Fruit fly (Drosophila melanogaster) whole organism, embryonic: Measurements from ENCODE around the gene Clbn.

Experiments used
- CG10267 ChIP-seq: fragments of 200-800 bp; sonication (Bioruptor generic); optimal IDR thresholded peaks from 2 replicates; lab custom pipeline; 2018; ENCODE audit warnings: missing biosample characterization, mild to moderate bottlenecking, missing genetic modification characterization, moderate library complexity
- CG10321 ChIP-seq: fragments of 200-800 bp; sonication (Bioruptor generic); IDR thresholded peaks from 2 replicates; pipeline ENCODE4 v1.3.6; 2022; ENCODE audit warnings: missing biosample characterization, missing genetic modification characterization
- CG11504 ChIP-seq: fragments of 200-800 bp; sonication (Bioruptor generic); optimal IDR thresholded peaks from 3 replicates; lab custom pipeline; 2019; ENCODE audit warnings: missing biosample characterization, mild to moderate bottlenecking, missing genetic modification characterization, moderate library complexity
- CG12219 ChIP-seq: fragments of 200-800 bp; sonication (Bioruptor generic); optimal IDR thresholded peaks from 3 replicates; lab custom pipeline; 2018; ENCODE audit warnings: missing biosample characterization, mild to moderate bottlenecking, missing genetic modification characterization
- CG12236 ChIP-seq: fragments of 200-800 bp; sonication (Bioruptor generic); optimal IDR thresholded peaks from 2 replicates; lab custom pipeline; 2016; ENCODE audit warnings: missing biosample characterization, missing genetic modification characterization
- CG12299 ChIP-seq: fragments of 200-800 bp; sonication (Bioruptor generic); optimal IDR thresholded peaks from 2 replicates; lab custom pipeline; 2018; ENCODE audit warnings: missing biosample characterization, mild to moderate bottlenecking, missing genetic modification characterization
- CG1233 ChIP-seq: fragments of 200-800 bp; sonication (Bioruptor generic); optimal IDR thresholded peaks from 4 replicates; lab custom pipeline; 2018; ENCODE audit warnings: missing biosample characterization, mild to moderate bottlenecking, missing genetic modification characterization
- CG12391 ChIP-seq: fragments of 200-800 bp; sonication (Bioruptor generic); optimal IDR thresholded peaks from 3 replicates; lab custom pipeline; 2018; ENCODE audit warnings: missing biosample characterization, mild to moderate bottlenecking, missing genetic modification characterization, moderate library complexity
- CG13287 ChIP-seq: fragments of 200-800 bp; sonication (Bioruptor generic); IDR thresholded peaks from 2 replicates; pipeline ENCODE4 v1.3.6; 2022; ENCODE audit warnings: missing biosample characterization, missing genetic modification characterization; ENCODE audit not compliant: partially characterized antibody
- CG13775 ChIP-seq: fragments of 200-800 bp; sonication (Bioruptor generic); optimal IDR thresholded peaks from 3 replicates; lab custom pipeline; 2017; ENCODE audit warnings: missing biosample characterization, mild to moderate bottlenecking, missing genetic modification characterization
- CG13894 ChIP-seq: fragments of 200-800 bp; sonication (Bioruptor generic); optimal IDR thresholded peaks from 3 replicates; lab custom pipeline; 2018; ENCODE audit warnings: missing biosample characterization, mild to moderate bottlenecking, missing genetic modification characterization, moderate library complexity
- CG15073 ChIP-seq: fragments of 200-800 bp; sonication (Bioruptor generic); optimal IDR thresholded peaks from 2 replicates; lab custom pipeline; 2016; ENCODE audit warnings: missing biosample characterization, missing genetic modification characterization
- CG15269 ChIP-seq: fragments of 200-800 bp; sonication (Bioruptor generic); optimal IDR thresholded peaks from 2 replicates; lab custom pipeline; 2018; ENCODE audit warnings: missing biosample characterization, mild to moderate bottlenecking, missing genetic modification characterization, moderate library complexity
- CG17802 ChIP-seq: fragments of 200-800 bp; sonication (Bioruptor generic); optimal IDR thresholded peaks from 2 replicates; lab custom pipeline; 2018; ENCODE audit warnings: missing biosample characterization, mild to moderate bottlenecking, missing genetic modification characterization, moderate library complexity
- CG18262 ChIP-seq: fragments of 200-800 bp; optimal IDR thresholded peaks from 3 replicates; lab custom pipeline; 2019; ENCODE audit warnings: missing biosample characterization, mild to moderate bottlenecking, missing genetic modification characterization, moderate library complexity
- CG1832 ChIP-seq: fragments of 200-800 bp; sonication (Bioruptor generic); optimal IDR thresholded peaks from 2 replicates; lab custom pipeline; 2017; ENCODE audit warnings: missing biosample characterization, mild to moderate bottlenecking, missing genetic modification characterization, inconsistent platforms
- CG18599 ChIP-seq: fragments of 200-800 bp; sonication (Bioruptor generic); optimal IDR thresholded peaks from 3 replicates; lab custom pipeline; 2017; ENCODE audit warnings: missing biosample characterization, missing genetic modification characterization, mild to moderate bottlenecking, moderate library complexity, missing genetic modification reagents
- CG2678 ChIP-seq: fragments of 200-800 bp; sonication (Bioruptor generic); optimal IDR thresholded peaks from 3 replicates; lab custom pipeline; 2019; ENCODE audit warnings: missing biosample characterization, mild to moderate bottlenecking, missing genetic modification characterization, moderate library complexity
- CG30403 ChIP-seq: fragments of 200-800 bp; sonication (Bioruptor generic); optimal IDR thresholded peaks from 3 replicates; lab custom pipeline; 2016; ENCODE audit warnings: missing biosample characterization, missing genetic modification characterization
- CG32532 ChIP-seq: fragments of 200-800 bp; sonication (Bioruptor generic); IDR thresholded peaks from 2 replicates; pipeline ENCODE4 v1.3.6; 2022; ENCODE audit warnings: missing biosample characterization, missing genetic modification characterization
- CG42726 ChIP-seq: fragments of 200-800 bp; sonication (Bioruptor generic); IDR thresholded peaks from 2 replicates; pipeline ENCODE4 v1.3.6; 2022; ENCODE audit warnings: missing biosample characterization, missing genetic modification characterization; ENCODE audit not compliant: partially characterized antibody
- CG4282 ChIP-seq: fragments of 200-800 bp; sonication (Bioruptor generic); optimal IDR thresholded peaks from 2 replicates; lab custom pipeline; 2016; ENCODE audit warnings: missing biosample characterization, missing genetic modification characterization
- CG6683 ChIP-seq: fragments of 200-800 bp; sonication (Bioruptor generic); optimal IDR thresholded peaks from 2 replicates; lab custom pipeline; 2017; ENCODE audit warnings: missing biosample characterization, mild to moderate bottlenecking, missing genetic modification characterization, missing genetic modification reagents
- CG7963 ChIP-seq: fragments of 200-800 bp; sonication (Bioruptor generic); IDR thresholded peaks from 3 replicates; pipeline ENCODE4 v1.3.6; 2022; ENCODE audit warnings: missing biosample characterization, missing genetic modification characterization; ENCODE audit not compliant: partially characterized antibody
- CG9727 ChIP-seq: fragments of 200-800 bp; sonication (Bioruptor generic); optimal IDR thresholded peaks from 3 replicates; lab custom pipeline; 2017; ENCODE audit warnings: missing biosample characterization, mild to moderate bottlenecking, missing genetic modification characterization
- CoRest ChIP-seq: fragments of 200-800 bp; sonication (Bioruptor generic); optimal IDR thresholded peaks from 3 replicates; lab custom pipeline; 2018; ENCODE audit warnings: missing biosample characterization, mild to moderate bottlenecking, missing genetic modification characterization, moderate library complexity
- CrebB ChIP-seq: fragments of 200-800 bp; sonication (Bioruptor generic); optimal IDR thresholded peaks from 3 replicates; lab custom pipeline; 2018; ENCODE audit warnings: missing biosample characterization, mild to moderate bottlenecking, missing genetic modification characterization
- Doc2 ChIP-seq: fragments of 200-800 bp; sonication (Bioruptor generic); IDR thresholded peaks from 2 replicates; pipeline ENCODE4 v1.3.6; 2022; ENCODE audit warnings: missing biosample characterization, missing genetic modification characterization
- E2f1 ChIP-seq: fragments of 200-800 bp; sonication (Bioruptor generic); IDR thresholded peaks from 2 replicates; pipeline ENCODE4 v1.3.6; 2022; ENCODE audit warnings: missing biosample characterization, missing genetic modification characterization
- ERR ChIP-seq: fragments of 200-800 bp; sonication (Bioruptor generic); optimal IDR thresholded peaks from 2 replicates; lab custom pipeline; 2016; ENCODE audit warnings: missing biosample characterization, missing genetic modification characterization
- Eip74EF ChIP-seq, 2 experiments: fragments of 200-800 bp in 1 of 2; fragments of >200 bp in 1 of 2; sonication (Bioruptor generic) in 1 of 2; optimal IDR thresholded peaks; 2 replicates each; lab custom pipeline; 2017 to 2019; ENCODE audit warnings: missing biosample characterization in 2 of 2, missing genetic modification characterization in 2 of 2, mild to moderate bottlenecking in 1 of 2, moderate library complexity in 1 of 2
- Hr51 ChIP-seq, 2 experiments: fragments of 200-800 bp; sonication (Bioruptor generic); optimal IDR thresholded peaks; 2 replicates in 1 of 2; 3 replicates in 1 of 2; lab custom pipeline; 2016 to 2018; ENCODE audit warnings: missing biosample characterization in 2 of 2, missing genetic modification characterization in 2 of 2, mild to moderate bottlenecking in 1 of 2, moderate library complexity in 1 of 2
- Hsf ChIP-seq: fragments of 200-800 bp; sonication (Bioruptor generic); optimal IDR thresholded peaks from 3 replicates; lab custom pipeline; 2016; ENCODE audit warnings: missing biosample characterization, missing genetic modification characterization
- Ravus ChIP-seq: fragments of 200-800 bp; sonication (Bioruptor generic); IDR thresholded peaks from 2 replicates; pipeline ENCODE4 v1.3.6; 2022; ENCODE audit warnings: missing biosample characterization, missing genetic modification characterization
- Usf ChIP-seq: fragments of 200-800 bp; sonication (Bioruptor generic); optimal IDR thresholded peaks from 2 replicates; lab custom pipeline; 2017; ENCODE audit warnings: missing genotype, missing biosample characterization, missing genetic modification characterization
- Xrp1 ChIP-seq: fragments of 200-800 bp; sonication (Bioruptor generic); IDR thresholded peaks from 2 replicates; pipeline ENCODE4 v1.3.6; 2022; ENCODE audit warnings: missing biosample characterization, missing genetic modification characterization
- bcd ChIP-seq: fragments of 200-800 bp; sonication (Bioruptor generic); optimal IDR thresholded peaks from 2 replicates; lab custom pipeline; 2017; ENCODE audit warnings: missing biosample characterization, mild to moderate bottlenecking, missing genetic modification characterization
- danr ChIP-seq: fragments of 200-800 bp; sonication (Bioruptor generic); IDR thresholded peaks from 2 replicates; pipeline ENCODE4 v1.3.6; 2022; ENCODE audit warnings: missing biosample characterization, missing genetic modification characterization
- gem ChIP-seq: fragments of 200-800 bp; sonication (Bioruptor generic); optimal IDR thresholded peaks from 2 replicates; lab custom pipeline; 2019; ENCODE audit warnings: missing biosample characterization, mild to moderate bottlenecking, missing genetic modification characterization, moderate library complexity
- lab ChIP-seq: fragments of 200-800 bp; sonication (Bioruptor generic); optimal IDR thresholded peaks from 3 replicates; lab custom pipeline; 2017; ENCODE audit warnings: missing biosample characterization, missing genetic modification characterization, mild to moderate bottlenecking, moderate library complexity, missing genetic modification reagents
- lmd ChIP-seq: fragments of 200-800 bp; sonication (Bioruptor generic); IDR thresholded peaks from 2 replicates; pipeline ENCODE4 v1.3.6; 2022; ENCODE audit warnings: missing biosample characterization, missing genetic modification characterization
- maf-S ChIP-seq: fragments of 200-800 bp; sonication (Bioruptor generic); optimal IDR thresholded peaks from 2 replicates; lab custom pipeline; 2016; ENCODE audit warnings: missing biosample characterization, missing genetic modification characterization
- mld ChIP-seq: fragments of 200-800 bp; sonication (Bioruptor generic); IDR thresholded peaks from 3 replicates; pipeline ENCODE4 v1.3.6; 2022; ENCODE audit warnings: missing biosample characterization, missing genetic modification characterization; ENCODE audit not compliant: partially characterized antibody
- pan ChIP-seq, 4 experiments: fragments of >200 bp in 3 of 4; fragments of 200-800 bp in 1 of 4; sonication (Bioruptor generic) in 1 of 4; optimal IDR thresholded peaks in 3 of 4; IDR thresholded peaks in 1 of 4; 2 replicates each; pipeline versions ENCODE4 v1.3.6 to Lab custom; 2017 to 2022; ENCODE audit warnings: missing biosample characterization in 2 of 4, missing genetic modification characterization in 2 of 4, mixed read lengths in 1 of 4
- pum ChIP-seq: fragments of 200-800 bp; sonication (Bioruptor generic); optimal IDR thresholded peaks from 2 replicates; lab custom pipeline; 2016; ENCODE audit warnings: missing biosample characterization, missing genetic modification characterization
- row ChIP-seq: fragments of 200-800 bp; sonication (Bioruptor generic); IDR thresholded peaks from 3 replicates; pipeline ENCODE4 v1.3.6; 2022; ENCODE audit warnings: missing biosample characterization, missing genetic modification characterization
- sc ChIP-seq, 3 experiments: fragments of >200 bp in 2 of 3; fragments of 200-800 bp in 1 of 3; sonication (Bioruptor generic) in 1 of 3; optimal IDR thresholded peaks; 2 replicates in 2 of 3; 3 replicates in 1 of 3; lab custom pipeline; 2017; ENCODE audit warnings: mild to moderate bottlenecking in 1 of 3, missing biosample characterization in 1 of 3, missing genetic modification characterization in 1 of 3, missing genetic modification reagents in 1 of 3
- sob ChIP-seq: fragments of 200-800 bp; sonication (Bioruptor generic); IDR thresholded peaks from 2 replicates; pipeline ENCODE4 v1.3.6; 2022; ENCODE audit warnings: missing biosample characterization, missing genetic modification characterization
- ttk ChIP-seq: fragments of 200-800 bp; sonication (Bioruptor generic); IDR thresholded peaks from 2 replicates; pipeline ENCODE4 v2.1.2; 2022; ENCODE audit warnings: missing biosample characterization, missing genetic modification characterization

The Clbn gene

dm6 chr3R:25176517-25176916 is 49.2 kb downstream of the Clbn start (continued):
- TF ChIP-seq CG13287 (GFP tag; lab: Robert Waterston, UW) (no peak), CG9727 (GFP tag; lab: Kevin White, UChicago) (peak; percentile 2), CG42726 (GFP tag; lab: Robert Waterston, UW) (no peak), CG11504 (peak; percentile 28), CG7963 (no peak), maf-S (no peak), Hsf (no peak), CG15269 (tag; lab: Kevin White, UChicago) (no peak), Xrp1 (GFP tag; lab: Robert Waterston, UW) (peak; percentile 26; the same call in 1 of the 2 replicates), Doc2 (GFP tag; lab: Robert Waterston, UW) (no peak), danr (GFP tag; lab: Robert Waterston, UW) (no peak), CG2678 (tag; lab: Kevin White, UChicago) (peak; percentile 24), pum (no peak), CG12219 (GFP tag; lab: Kevin White, UChicago) (no peak), Usf (GFP tag; lab: Kevin White, UChicago) (no peak), CG6683 (GFP tag; lab: Kevin White, UChicago) (no peak), bcd (GFP tag; lab: Kevin White, UChicago) (no peak), CG12299 (tag; lab: Kevin White, UChicago) (no peak), ttk (GFP tag; lab: Robert Waterston, UW) (no peak), CG13894 (tag; lab: Kevin White, UChicago) (no peak), lab (GFP tag; lab: Kevin White, UChicago) (peak; percentile 11), gem (peak; percentile 31), pan (optimal IDR thresholded peaks at IDR 0.05; lab: Kevin White, UChicago) (no peak), pan (GFP tag; optimal IDR thresholded peaks at IDR 0.05 in 1 of 2, IDR thresholded peaks at IDR 0.05 in 1 of 2) (no peak), CG17802 (tag; lab: Kevin White, UChicago) (no peak), CG12391 (no peak), CG18599 (GFP tag; lab: Kevin White, UChicago) (peak; percentile 53), CG4282 (GFP tag; lab: Kevin White, UChicago) (no peak), CG1233 (GFP tag; lab: Kevin White, UChicago) (no peak), ERR (GFP tag; lab: Kevin White, UChicago) (no peak), CG13775 (no peak), Hr51 (GFP tag; optimal IDR thresholded peaks at IDR 0.05; lab: Kevin White, UChicago) (peak in 1 of 2 experiments; percentile 24), CG32532 (GFP tag; lab: Robert Waterston, UW) (no peak), mld (GFP tag; lab: Robert Waterston, UW) (no peak), CoRest (tag; lab: Kevin White, UChicago) (peak; percentile 7), lmd (GFP tag; lab: Robert Waterston, UW) (peak; percentile 15; the same call in 1 of the 2 replicates), E2f1 (GFP tag; lab: Robert Waterston, UW) (no peak), sc (optimal IDR thresholded peaks at IDR 0.05; lab: Kevin White, UChicago) (no peak), sc (GFP tag; optimal IDR thresholded peaks at IDR 0.05; lab: Kevin White, UChicago) (no peak), CG10267 (tag; lab: Kevin White, UChicago) (no peak), CG1832 (GFP tag; lab: Kevin White, UChicago) (no peak), CG12236 (GFP tag; lab: Kevin White, UChicago) (no peak), CG15073 (no peak), CrebB (tag; lab: Kevin White, UChicago) (no peak), CG10321 (GFP tag; lab: Robert Waterston, UW) (no peak), CG30403 (GFP tag; lab: Kevin White, UChicago) (no peak), sob (no peak), Ravus (no peak), CG18262 (tag; lab: Kevin White, UChicago) (peak; percentile 13), Eip74EF (GFP tag; optimal IDR thresholded peaks at IDR 0.05; lab: Kevin White, UChicago) (no peak), row (GFP tag; lab: Robert Waterston, UW) (peak; percentile 51)
